Worm (Caenorhabditis elegans): ENCODE data around the gene col-104.

ce11 chrIV:1385915-1386314 lies 30.8 kb upstream of the col-104 start, which contains the start of gene nhr-41:
- TF ChIP-seq ama-1 (optimal IDR thresholded peaks at IDR 0.05) (no peak), ceh-34 (tag; optimal IDR thresholded peaks at IDR 0.05) (no peak), hlh-6 (tag; optimal IDR thresholded peaks at IDR 0.05) (no peak)
